Worm (Caenorhabditis elegans): Measurements from ENCODE around the gene Y39G8B.2.

Gene Y39G8B.2

ce11 chrII:13933534-13933933 lies 42.5 kb downstream of the Y39G8B.2 start:
- no peak for TF ChIP-seq nhr-102 (tag; optimal IDR thresholded peaks at IDR 0.05)
- peak; percentile 9 for TF ChIP-seq aha-1 (tag)
- TF ChIP-seq F44E2.7 (GFP tag; IDR thresholded peaks at IDR 0.05) = no peak
- TF ChIP-seq F37D6.2 (tag; optimal IDR thresholded peaks at IDR 0.05) = no peak
- TF ChIP-seq zip-2 (tag; optimal IDR thresholded peaks at IDR 0.05) = no peak
- no peak for TF ChIP-seq dve-1 (tag; optimal IDR thresholded peaks at IDR 0.05; ENCODE audit: insufficient read depth)

- no peak for TF ChIP-seq cey-2 (tag; optimal IDR thresholded peaks at IDR 0.05; ENCODE audit: borderline replicate concordance, insufficient read depth)
- TF ChIP-seq skn-1 (tag; optimal IDR thresholded peaks at IDR 0.05) = no peak
- no peak for TF ChIP-seq lsy-2 (tag; optimal IDR thresholded peaks at IDR 0.05)
- no peak for TF ChIP-seq zfp-2 (tag; optimal IDR thresholded peaks at IDR 0.05)
- no peak for TF ChIP-seq tra-1 (GFP tag; IDR thresholded peaks at IDR 0.05)
- no peak for TF ChIP-seq set-16 (GFP tag; IDR thresholded peaks at IDR 0.05)
Measured at ce11 chrII:13931944-13932343, 44.1 kb downstream of the Y39G8B.2 start, which contains the start of gene hot-3. Gene hot-3, minus strand, starts transcription at chrII:13932044.

ce11 chrII:13924909-13925308 lies 51.1 kb downstream of the Y39G8B.2 start, which contains the start of gene mltn-5:
Gene mltn-5, plus strand, starts transcription at chrII:13925209.
- TF ChIP-seq ztf-7 (tag; optimal IDR thresholded peaks at IDR 0.05) (no peak), lin-29 (GFP tag; IDR thresholded peaks at IDR 0.05) (no peak), T26A8.4 (GFP tag; IDR thresholded peaks at IDR 0.05) (no peak), lin-38 (GFP tag; IDR thresholded peaks at IDR 0.05) (no peak), zfp-3 (GFP tag; conservative IDR thresholded peaks at IDR 0.05) (no peak), nhr-102 (tag; optimal IDR thresholded peaks at IDR 0.05) (no peak), mdt-29 (GFP tag; IDR thresholded peaks at IDR 0.05) (no peak), ceh-28 (tag; optimal IDR thresholded peaks at IDR 0.05) (no peak), egl-27 (tag; optimal IDR thresholded peaks at IDR 0.05) (no peak)
